Worm (Caenorhabditis elegans) whole organism, L1 larva: ENCODE results near the gene T21B10.4.

Experiments
- C16A3.4 ChIP-seq: fragments of 150-350 bp; optimal IDR thresholded peaks from 2 replicates; lab custom pipeline; 2014; ENCODE audit warnings: missing biosample characterization, missing genetic modification characterization
- alr-1 ChIP-seq: fragments of 200-800 bp; sonication (Bioruptor generic); optimal IDR thresholded peaks from 2 replicates; lab custom pipeline; 2018; ENCODE audit warnings: borderline replicate concordance, mild to moderate bottlenecking, missing genetic modification characterization, missing compliant biosample characterization
- ama-1 ChIP-seq: fragments of 150-350 bp; optimal IDR thresholded peaks from 2 replicates; lab custom pipeline; 2014
- blmp-1 ChIP-seq: fragments of 150-350 bp; optimal IDR thresholded peaks from 2 replicates; lab custom pipeline; 2014; ENCODE audit warnings: missing biosample characterization, missing genetic modification characterization
- ceh-63 ChIP-seq: fragments of 200-800 bp; sonication (Bioruptor generic); optimal IDR thresholded peaks from 2 replicates; lab custom pipeline; 2018; ENCODE audit warnings: mild to moderate bottlenecking, missing genetic modification characterization, missing compliant biosample characterization
- ceh-8 ChIP-seq: fragments of 200-800 bp; sonication (Bioruptor generic); optimal IDR thresholded peaks from 2 replicates; lab custom pipeline; 2018; ENCODE audit warnings: mild to moderate bottlenecking, missing genetic modification characterization, moderate library complexity, missing compliant biosample characterization
- ceh-90 ChIP-seq: sonication (generic microtip); optimal IDR thresholded peaks from 2 replicates; lab custom pipeline; 2016; ENCODE audit warnings: missing genetic modification characterization, missing compliant biosample characterization
- dsc-1 ChIP-seq: sonication (generic microtip); optimal IDR thresholded peaks from 2 replicates; lab custom pipeline; 2016; ENCODE audit warnings: mild to moderate bottlenecking, missing genetic modification characterization, missing compliant biosample characterization
- efl-3 ChIP-seq: fragments of 200-800 bp; sonication (Bioruptor generic); optimal IDR thresholded peaks from 2 replicates; lab custom pipeline; 2018; ENCODE audit warnings: mild to moderate bottlenecking, missing genetic modification characterization, missing compliant biosample characterization
- egl-27 ChIP-seq, 2 experiments: fragments of 150-350 bp in 1 of 2; sonication (generic microtip); optimal IDR thresholded peaks; 3 replicates each; lab custom pipeline; 2017 to 2018; ENCODE audit warnings: missing biosample characterization in 2 of 2, missing genetic modification characterization in 2 of 2, missing genetic modification reagents in 2 of 2
- elt-2 ChIP-seq: sonication (generic microtip); optimal IDR thresholded peaks from 2 replicates; lab custom pipeline; 2016; ENCODE audit warnings: missing genetic modification characterization, mild to moderate bottlenecking, inconsistent platforms, missing compliant biosample characterization, missing genetic modification reagents
- elt-3 ChIP-seq, 6 experiments: fragments of 150-350 bp in 1 of 6; sonication (generic microtip); optimal IDR thresholded peaks; 2 replicates each; lab custom pipeline; 2017 to 2018; ENCODE audit warnings: missing biosample characterization in 6 of 6, missing genetic modification characterization in 6 of 6, inconsistent platforms in 1 of 6
- ets-5 ChIP-seq: fragments of 200-800 bp; sonication (Bioruptor generic); IDR thresholded peaks from 2 replicates; pipeline ENCODE4 v1.3.6; 2022; ENCODE audit warnings: missing genetic modification characterization, missing compliant biosample characterization
- fkh-8 ChIP-seq: sonication (generic microtip); optimal IDR thresholded peaks from 2 replicates; lab custom pipeline; 2016; ENCODE audit warnings: mild to moderate bottlenecking, missing genetic modification characterization, missing compliant biosample characterization
- fos-1 ChIP-seq: fragments of 150-350 bp; optimal IDR thresholded peaks from 2 replicates; lab custom pipeline; 2014; ENCODE audit warnings: missing biosample characterization, missing genetic modification characterization
- hlh-4 ChIP-seq: sonication (generic microtip); optimal IDR thresholded peaks from 2 replicates; lab custom pipeline; 2016; ENCODE audit warnings: mild to moderate bottlenecking, missing genetic modification characterization, missing compliant biosample characterization
- jun-1 ChIP-seq: fragments of 150-350 bp; optimal IDR thresholded peaks from 2 replicates; lab custom pipeline; 2014; ENCODE audit warnings: missing biosample characterization, missing genetic modification reagents, missing genetic modification characterization
- lin-13 ChIP-seq: fragments of 150-350 bp; optimal IDR thresholded peaks from 2 replicates; lab custom pipeline; 2014; ENCODE audit warnings: missing biosample characterization, missing genetic modification reagents, missing genetic modification characterization
- lin-14 ChIP-seq: fragments of 200-800 bp; sonication (Bioruptor generic); optimal IDR thresholded peaks from 2 replicates; lab custom pipeline; 2018; ENCODE audit warnings: mild to moderate bottlenecking, missing genetic modification characterization, moderate library complexity, missing compliant biosample characterization
- lsy-2 ChIP-seq, 2 experiments: fragments of 150-350 bp; optimal IDR thresholded peaks; 2 replicates each; lab custom pipeline; 2014; ENCODE audit warnings: missing biosample characterization in 2 of 2, missing genetic modification characterization in 2 of 2
- mdl-1 ChIP-seq, 2 experiments: fragments of 150-350 bp; optimal IDR thresholded peaks; 2 replicates each; lab custom pipeline; 2014 to 2017; ENCODE audit warnings: missing biosample characterization in 2 of 2, missing genetic modification characterization in 2 of 2, inconsistent platforms in 1 of 2
- mep-1 ChIP-seq: fragments of 150-350 bp; optimal IDR thresholded peaks from 2 replicates; lab custom pipeline; 2014; ENCODE audit warnings: missing biosample characterization, missing genetic modification characterization
- nhr-12 ChIP-seq: sonication (generic microtip); optimal IDR thresholded peaks from 2 replicates; lab custom pipeline; 2017; ENCODE audit warnings: missing biosample characterization, missing genetic modification characterization
- nhr-47 ChIP-seq: sonication (generic microtip); optimal IDR thresholded peaks from 2 replicates; lab custom pipeline; 2016; ENCODE audit warnings: mild to moderate bottlenecking, missing genetic modification characterization, moderate library complexity, missing compliant biosample characterization
- nhr-71 ChIP-seq: sonication (generic microtip); optimal IDR thresholded peaks from 2 replicates; lab custom pipeline; 2016; ENCODE audit warnings: mild to moderate bottlenecking, missing genetic modification characterization, moderate library complexity, missing compliant biosample characterization
- nhr-85 ChIP-seq: sonication (generic microtip); peaks from one replicate; lab custom pipeline; 2016; ENCODE audit warnings: missing genetic modification characterization, inconsistent platforms, missing compliant biosample characterization
- pag-3 ChIP-seq: sonication (generic microtip); optimal IDR thresholded peaks from 2 replicates; lab custom pipeline; 2017; ENCODE audit warnings: missing genetic modification characterization, mild to moderate bottlenecking, missing compliant biosample characterization, antibody characterized with exemption, borderline replicate concordance; ENCODE audit not compliant: insufficient read depth
- pqm-1 ChIP-seq: sonication (generic microtip); optimal IDR thresholded peaks from 3 replicates; lab custom pipeline; 2017; ENCODE audit warnings: missing biosample characterization, missing genetic modification characterization
- rnt-1 ChIP-seq: sonication (generic microtip); optimal IDR thresholded peaks from 2 replicates; lab custom pipeline; 2016; ENCODE audit warnings: mild to moderate bottlenecking, missing genetic modification characterization, moderate library complexity, missing compliant biosample characterization
- skn-1 ChIP-seq: fragments of 150-350 bp; optimal IDR thresholded peaks from 2 replicates; lab custom pipeline; 2014; ENCODE audit warnings: missing biosample characterization, missing genetic modification characterization
- snu-23 ChIP-seq: sonication (generic microtip); optimal IDR thresholded peaks from 2 replicates; lab custom pipeline; 2016; ENCODE audit warnings: missing genetic modification characterization, missing compliant biosample characterization
- sox-4 ChIP-seq: sonication (generic microtip); optimal IDR thresholded peaks from 2 replicates; lab custom pipeline; 2016; ENCODE audit warnings: missing genetic modification characterization, missing compliant biosample characterization
- sptf-1 ChIP-seq: fragments of 150-350 bp; optimal IDR thresholded peaks from 2 replicates; lab custom pipeline; 2014; ENCODE audit warnings: missing biosample characterization, missing genetic modification characterization
- sup-37 ChIP-seq: fragments of 200-800 bp; sonication (Bioruptor generic); optimal IDR thresholded peaks from 2 replicates; lab custom pipeline; 2018; ENCODE audit warnings: mild to moderate bottlenecking, missing genetic modification characterization, missing compliant biosample characterization
- swsn-7 ChIP-seq: sonication (generic microtip); optimal IDR thresholded peaks from 2 replicates; lab custom pipeline; 2016; ENCODE audit warnings: missing genetic modification characterization, missing compliant biosample characterization
- vab-15 ChIP-seq: sonication (generic microtip); optimal IDR thresholded peaks from 2 replicates; lab custom pipeline; 2017; ENCODE audit warnings: missing genotype, mild to moderate bottlenecking, missing genetic modification characterization, missing compliant biosample characterization
- zag-1 ChIP-seq: fragments of 150-350 bp; optimal IDR thresholded peaks from 2 replicates; lab custom pipeline; 2014; ENCODE audit warnings: missing biosample characterization, missing genetic modification characterization

T21B10.4 gene

ce11 chrII:8916656-8917055 lies 24.0 kb upstream of the T21B10.4 start:
- no peak for TF ChIP-seq alr-1 (tag; lab: Kevin White, UChicago)
- TF ChIP-seq snu-23 (GFP tag; lab: Kevin White, UChicago) = no peak
- TF ChIP-seq lsy-2 (tag; optimal IDR thresholded peaks at IDR 0.05; lab: Kevin White, UChicago) = no peak
- TF ChIP-seq rnt-1 (tag; lab: Kevin White, UChicago) = no peak
- no peak for TF ChIP-seq lin-13 (GFP tag; lab: Kevin White, UChicago)
- no peak for TF ChIP-seq ets-5 (GFP tag; lab: Robert Waterston, UW)
- TF ChIP-seq sptf-1 (tag; lab: Kevin White, UChicago) = no peak
- TF ChIP-seq mdl-1 (tag; optimal IDR thresholded peaks at IDR 0.05; lab: Kevin White, UChicago) = no peak
- no peak for TF ChIP-seq swsn-7 (tag; lab: Kevin White, UChicago)
- no peak for TF ChIP-seq sup-37
- peak; percentile 82 for TF ChIP-seq dsc-1 (tag; lab: Kevin White, UChicago)
- TF ChIP-seq nhr-71 (tag; lab: Kevin White, UChicago) = peak; percentile 36
- TF ChIP-seq ceh-90 (tag; lab: Kevin White, UChicago) = no peak
- no peak for TF ChIP-seq C16A3.4 (tag; lab: Kevin White, UChicago)
- no peak for TF ChIP-seq vab-15 (tag; lab: Kevin White, UChicago)
- TF ChIP-seq sox-4 = peak; percentile 29
- peak; percentile 53 for TF ChIP-seq fkh-8
- TF ChIP-seq egl-27 (tag; optimal IDR thresholded peaks at IDR 0.05; lab: Kevin White, UChicago) = no peak
- peak; percentile 40 for TF ChIP-seq nhr-47 (tag; lab: Kevin White, UChicago)

DNA sequence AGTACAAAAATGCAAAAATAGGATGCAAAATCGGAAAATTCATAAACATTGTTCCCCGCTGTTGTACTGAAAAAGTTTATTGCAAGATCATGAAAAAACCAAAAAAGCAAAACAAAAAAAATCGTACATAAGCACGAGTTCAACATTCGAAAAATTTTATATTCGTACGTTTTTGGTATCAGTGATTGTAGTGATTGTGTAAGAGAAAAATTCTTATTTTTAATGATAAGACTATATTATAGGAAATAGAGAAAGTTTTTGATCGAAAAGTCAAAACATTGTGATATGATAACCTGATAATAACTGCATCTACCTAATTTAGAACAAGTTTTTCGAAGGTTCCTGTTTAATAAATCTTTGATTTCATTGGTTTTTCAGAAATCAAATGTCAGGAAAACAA lies 23.4 kb upstream of the T21B10.4 start:
- no peak for TF ChIP-seq pqm-1 (tag; lab: Kevin White, UChicago)
- TF ChIP-seq blmp-1 (tag; lab: Kevin White, UChicago) = no peak
- no peak for TF ChIP-seq ceh-8 (GFP tag; lab: Kevin White, UChicago)
- TF ChIP-seq zag-1 = no peak
- no peak for TF ChIP-seq jun-1
- TF ChIP-seq elt-2 (tag; lab: Kevin White, UChicago) = peak; percentile 1
- no peak for TF ChIP-seq skn-1 (tag; lab: Kevin White, UChicago)
- TF ChIP-seq nhr-12 = no peak
- peak in 1 of 6 experiments; percentile 28 for TF ChIP-seq elt-3 (tag; optimal IDR thresholded peaks at IDR 0.05; lab: Kevin White, UChicago)
- no peak for TF ChIP-seq ama-1 (lab: Kevin White, UChicago)
- TF ChIP-seq nhr-85 (tag; lab: Kevin White, UChicago) = no peak

DNA sequence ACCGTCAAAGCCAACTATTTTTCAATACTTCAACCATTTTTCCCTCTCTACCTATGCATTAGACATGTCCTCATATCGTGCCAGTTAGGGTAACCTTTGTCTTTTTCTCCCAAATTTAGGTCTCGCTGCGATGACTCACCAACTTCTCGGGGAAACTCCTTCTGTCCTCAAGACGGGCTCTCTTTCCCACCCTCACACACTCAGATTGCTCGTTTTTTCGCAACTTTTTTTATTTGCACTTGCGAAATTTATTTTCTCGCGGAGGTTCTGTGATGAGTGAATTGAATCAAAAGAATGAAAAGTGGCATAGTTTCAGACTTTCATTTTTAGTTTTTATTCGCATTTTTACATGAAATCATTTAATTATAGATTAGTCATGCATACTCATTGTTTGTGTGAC lies 20.4 kb upstream of the T21B10.4 start:
- no peak for TF ChIP-seq efl-3 (GFP tag; lab: Kevin White, UChicago)
- TF ChIP-seq skn-1 (tag; lab: Kevin White, UChicago) = peak; percentile 26
- TF ChIP-seq fos-1 (tag; lab: Kevin White, UChicago) = peak; percentile 48
- no peak for TF ChIP-seq ceh-63 (GFP tag; lab: Kevin White, UChicago)
- TF ChIP-seq sup-37 = no peak
- no peak for TF ChIP-seq pag-3 (tag; lab: Kevin White, UChicago)
- peak; percentile 31 for TF ChIP-seq lin-14 (GFP tag; lab: Kevin White, UChicago)
- TF ChIP-seq sox-4 = no peak
- no peak for TF ChIP-seq hlh-4 (tag; lab: Kevin White, UChicago)

DNA sequence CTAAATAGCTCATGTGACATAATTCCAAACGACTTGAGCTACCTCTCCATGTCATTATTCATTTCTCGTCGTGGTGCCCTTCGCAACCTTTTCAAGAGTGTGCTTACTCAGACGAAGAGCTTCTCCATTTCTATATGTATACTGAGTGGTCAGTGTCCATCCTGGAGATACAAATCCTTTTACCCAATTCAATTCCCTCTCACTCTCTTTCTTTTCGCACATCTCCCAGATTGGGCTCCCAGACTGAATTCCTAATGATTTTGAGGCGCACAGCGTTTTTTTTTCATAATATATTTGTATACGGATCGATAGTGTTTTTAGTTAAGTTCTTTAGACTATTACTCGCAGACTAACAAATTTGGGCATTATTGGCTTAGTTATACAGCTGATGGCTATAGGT lies 19.7 kb upstream of the T21B10.4 start:
- TF ChIP-seq mep-1 = no peak
- peak; percentile 11 for TF ChIP-seq lin-14 (GFP tag; lab: Kevin White, UChicago)
